Worm (Caenorhabditis elegans) whole organism, mixed stage, embryonic: ENCODE results near the gene ZK632.11.

Source experiments
- M03D4.4 ChIP-seq: sonication (generic microtip); optimal IDR thresholded peaks from 2 replicates; lab custom pipeline; 2017; ENCODE audit warnings: mild to moderate bottlenecking, missing genetic modification characterization, missing compliant biosample characterization
- blmp-1 ChIP-seq: fragments of 150-350 bp; optimal IDR thresholded peaks from 2 replicates; lab custom pipeline; 2014; ENCODE audit warnings: missing biosample characterization, missing genetic modification characterization
- ceh-39 ChIP-seq: fragments of 150-350 bp; optimal IDR thresholded peaks from 2 replicates; lab custom pipeline; 2014; ENCODE audit warnings: missing biosample characterization, missing genetic modification characterization
- ceh-43 ChIP-seq: fragments of 200-800 bp; sonication (Bioruptor generic); optimal IDR thresholded peaks from 2 replicates; lab custom pipeline; 2018; ENCODE audit warnings: mild to moderate bottlenecking, missing genetic modification characterization, moderate library complexity, missing compliant biosample characterization
- ces-1 ChIP-seq: fragments of 150-350 bp; optimal IDR thresholded peaks from 2 replicates; lab custom pipeline; 2014; ENCODE audit warnings: missing biosample characterization, missing genetic modification reagents, missing genetic modification characterization
- cnd-1 ChIP-seq: fragments of 200-800 bp; sonication (Bioruptor generic); optimal IDR thresholded peaks from 2 replicates; lab custom pipeline; 2018; ENCODE audit warnings: mild to moderate bottlenecking, missing genetic modification characterization, missing compliant biosample characterization
- drap-1 ChIP-seq: fragments of 200-800 bp; sonication (Bioruptor generic); optimal IDR thresholded peaks from 3 replicates; lab custom pipeline; 2018; ENCODE audit warnings: mild to moderate bottlenecking, missing genetic modification characterization, missing compliant biosample characterization
- elt-1 ChIP-seq: sonication (generic microtip); optimal IDR thresholded peaks from 2 replicates; lab custom pipeline; 2017; ENCODE audit warnings: missing genetic modification characterization, mild to moderate bottlenecking, missing compliant biosample characterization, antibody characterized with exemption, moderate library complexity, borderline replicate concordance; ENCODE audit not compliant: insufficient read depth
- elt-3 ChIP-seq: fragments of 150-350 bp; optimal IDR thresholded peaks from 2 replicates; lab custom pipeline; 2014; ENCODE audit warnings: missing biosample characterization, missing genetic modification characterization
- flh-1 ChIP-seq: fragments of 200-800 bp; sonication (Bioruptor generic); optimal IDR thresholded peaks from 2 replicates; lab custom pipeline; 2018; ENCODE audit warnings: mild to moderate bottlenecking, missing genetic modification characterization, moderate library complexity, missing compliant biosample characterization
- ham-2 ChIP-seq: fragments of 200-800 bp; sonication (Bioruptor generic); optimal IDR thresholded peaks from 2 replicates; lab custom pipeline; 2018; ENCODE audit warnings: mild to moderate bottlenecking, missing genetic modification characterization, missing compliant biosample characterization
- hlh-1 ChIP-seq: fragments of 150-350 bp; optimal IDR thresholded peaks from 2 replicates; lab custom pipeline; 2014; ENCODE audit warnings: missing biosample characterization, missing genetic modification reagents, missing genetic modification characterization
- lin-13 ChIP-seq: fragments of 150-350 bp; optimal IDR thresholded peaks from 2 replicates; lab custom pipeline; 2014; ENCODE audit warnings: missing biosample characterization, missing genetic modification characterization
- lin-32 ChIP-seq: fragments of 200-800 bp; sonication (Bioruptor generic); optimal IDR thresholded peaks from 2 replicates; lab custom pipeline; 2018; ENCODE audit warnings: mild to moderate bottlenecking, missing genetic modification characterization, missing compliant biosample characterization
- lsy-2 ChIP-seq: fragments of 150-350 bp; optimal IDR thresholded peaks from 2 replicates; lab custom pipeline; 2014; ENCODE audit warnings: missing biosample characterization, missing genetic modification characterization
- mep-1 ChIP-seq: fragments of 150-350 bp; optimal IDR thresholded peaks from 2 replicates; lab custom pipeline; 2017; ENCODE audit warnings: missing biosample characterization, missing genetic modification reagents, missing genetic modification characterization, inconsistent platforms
- mls-2 ChIP-seq: sonication (generic microtip); optimal IDR thresholded peaks from 2 replicates; lab custom pipeline; 2016; ENCODE audit warnings: mild to moderate bottlenecking, missing genetic modification characterization, moderate library complexity, missing compliant biosample characterization
- nhr-12 ChIP-seq: fragments of 150-350 bp; optimal IDR thresholded peaks from 2 replicates; lab custom pipeline; 2014; ENCODE audit warnings: missing biosample characterization, missing genetic modification characterization
- nhr-2 ChIP-seq: fragments of 150-350 bp; optimal IDR thresholded peaks from 2 replicates; lab custom pipeline; 2014; ENCODE audit warnings: missing biosample characterization, missing genetic modification characterization
- nhr-237 ChIP-seq: fragments of 150-350 bp; optimal IDR thresholded peaks from 2 replicates; lab custom pipeline; 2014; ENCODE audit warnings: missing biosample characterization, missing genetic modification characterization
- nhr-28 ChIP-seq: fragments of 150-350 bp; optimal IDR thresholded peaks from 2 replicates; lab custom pipeline; 2014; ENCODE audit warnings: missing biosample characterization, missing genetic modification characterization
- nhr-76 ChIP-seq: sonication (generic microtip); optimal IDR thresholded peaks from 2 replicates; lab custom pipeline; 2017; ENCODE audit warnings: missing biosample characterization, missing genetic modification characterization
- sem-2 ChIP-seq: fragments of 200-800 bp; sonication (Bioruptor generic); optimal IDR thresholded peaks from 2 replicates; lab custom pipeline; 2018; ENCODE audit warnings: mild to moderate bottlenecking, missing genetic modification characterization, missing compliant biosample characterization
- snpc-4 ChIP-seq: fragments of 150-350 bp; optimal IDR thresholded peaks from 2 replicates; lab custom pipeline; 2014; ENCODE audit warnings: missing biosample characterization, missing genetic modification characterization
- sptf-1 ChIP-seq: sonication (generic microtip); optimal IDR thresholded peaks from 2 replicates; lab custom pipeline; 2017; ENCODE audit warnings: mild to moderate bottlenecking, missing genetic modification characterization, moderate library complexity, missing compliant biosample characterization
- tbx-8 ChIP-seq: fragments of 200-800 bp; sonication (Bioruptor generic); optimal IDR thresholded peaks from 2 replicates; lab custom pipeline; 2018; ENCODE audit warnings: mild to moderate bottlenecking, missing genetic modification characterization, moderate library complexity, missing compliant biosample characterization
- unc-120 ChIP-seq: sonication (generic microtip); optimal IDR thresholded peaks from 2 replicates; lab custom pipeline; 2017; ENCODE audit warnings: missing genetic modification characterization, missing compliant biosample characterization; ENCODE audit not compliant: poor library complexity, severe bottlenecking
- unc-39 ChIP-seq: fragments of 150-350 bp; optimal IDR thresholded peaks from 2 replicates; lab custom pipeline; 2014; ENCODE audit warnings: missing biosample characterization, missing genetic modification characterization
- unc-62 ChIP-seq: fragments of 150-350 bp; optimal IDR thresholded peaks from 2 replicates; lab custom pipeline; 2014; ENCODE audit warnings: missing biosample characterization, missing genetic modification reagents, missing genetic modification characterization
- zip-8 ChIP-seq: fragments of 150-350 bp; optimal IDR thresholded peaks from 2 replicates; lab custom pipeline; 2014; ENCODE audit warnings: missing biosample characterization, missing genetic modification characterization
- ztf-11 ChIP-seq: fragments of 150-350 bp; optimal IDR thresholded peaks from 2 replicates; lab custom pipeline; 2014; ENCODE audit warnings: missing biosample characterization, missing genetic modification characterization

ZK632.11 gene

ce11 chrIII:9826005-9826404 lies 1.7 kb upstream of the ZK632.11 start:
- TF ChIP-seq unc-62 (no peak), mep-1 (tag; lab: Kevin White, UChicago) (peak; percentile 3)

ce11 chrIII:9830502-9830901 lies 2.8 kb downstream of the ZK632.11 start, which contains the start of gene ZK632.12:
Gene ZK632.12, plus strand, starts transcription at chrIII:9830802.
- TF ChIP-seq nhr-237 (tag; lab: Kevin White, UChicago) (no peak), lsy-2 (no peak), nhr-12 (tag; lab: Kevin White, UChicago) (no peak), snpc-4 (tag; lab: Kevin White, UChicago) (no peak), tbx-8 (GFP tag; lab: Kevin White, UChicago) (no peak), drap-1 (GFP tag; lab: Kevin White, UChicago) (no peak), ces-1 (GFP tag; lab: Kevin White, UChicago) (no peak), M03D4.4 (no peak), elt-1 (no peak), unc-62 (no peak), ceh-43 (GFP tag; lab: Kevin White, UChicago) (no peak), zip-8 (no peak), lin-13 (tag; lab: Kevin White, UChicago) (no peak), elt-3 (tag; lab: Kevin White, UChicago) (no peak), lin-32 (GFP tag; lab: Kevin White, UChicago) (no peak), sem-2 (no peak), nhr-76 (no peak), ceh-39 (tag; lab: Kevin White, UChicago) (no peak)

- TF ChIP-seq blmp-1 (tag; lab: Kevin White, UChicago) (no peak), unc-62 (no peak)
Measured at ce11 chrIII:9832569-9832968, 4.9 kb downstream of the ZK632.11 start.

- TF ChIP-seq hlh-1 (tag; lab: Kevin White, UChicago) = no peak
Measured at ce11 chrIII:9834888-9835287, 7.2 kb downstream of the ZK632.11 start, which contains the start of gene K11H3.8. Gene K11H3.8, plus strand, starts transcription at chrIII:9835188.

ce11 chrIII:9843715-9844114 lies 16.0 kb downstream of the ZK632.11 start, which contains the start of gene K11H3.5:
Gene K11H3.5, plus strand, starts transcription at chrIII:9843768.
- TF ChIP-seq unc-62 (no peak), blmp-1 (tag; lab: Kevin White, UChicago) (no peak), lsy-2 (no peak), lin-32 (GFP tag; lab: Kevin White, UChicago) (no peak), unc-120 (tag; lab: Kevin White, UChicago) (no peak), nhr-237 (tag; lab: Kevin White, UChicago) (no peak), sptf-1 (tag; lab: Kevin White, UChicago) (no peak), drap-1 (GFP tag; lab: Kevin White, UChicago) (no peak), ztf-11 (tag; lab: Kevin White, UChicago) (no peak), lin-13 (tag; lab: Kevin White, UChicago) (no peak), flh-1 (GFP tag; lab: Kevin White, UChicago) (no peak), elt-1 (no peak), nhr-28 (tag; lab: Kevin White, UChicago) (no peak), tbx-8 (GFP tag; lab: Kevin White, UChicago) (no peak), nhr-2 (tag; lab: Kevin White, UChicago) (no peak), zip-8 (no peak), snpc-4 (tag; lab: Kevin White, UChicago) (no peak)

- no peak for TF ChIP-seq mls-2
- no peak for TF ChIP-seq unc-62
- no peak for TF ChIP-seq elt-1
- TF ChIP-seq blmp-1 (tag; lab: Kevin White, UChicago) = no peak
- TF ChIP-seq zip-8 = no peak
- TF ChIP-seq unc-120 (tag; lab: Kevin White, UChicago) = no peak
- no peak for TF ChIP-seq drap-1 (GFP tag; lab: Kevin White, UChicago)
- TF ChIP-seq unc-39 (tag; lab: Kevin White, UChicago) = no peak
- TF ChIP-seq snpc-4 (tag; lab: Kevin White, UChicago) = no peak
- no peak for TF ChIP-seq lin-13 (tag; lab: Kevin White, UChicago)
- no peak for TF ChIP-seq ham-2 (GFP tag; lab: Kevin White, UChicago)
- no peak for TF ChIP-seq cnd-1
- TF ChIP-seq nhr-2 (tag; lab: Kevin White, UChicago) = no peak
- TF ChIP-seq ztf-11 (tag; lab: Kevin White, UChicago) = no peak
Measured at ce11 chrIII:9846093-9846492, 18.4 kb downstream of the ZK632.11 start, which contains the start of gene K11H3.2. Gene K11H3.2, plus strand, starts transcription at chrIII:9846393.
